Worm (Caenorhabditis elegans) whole organism, L4/young adult: ENCODE measurements around the gene atg-10.

ENCODE experiments used
- W03F9.2 ChIP-seq: fragments of 150-350 bp; optimal IDR thresholded peaks from 2 replicates; lab custom pipeline; 2014; ENCODE audit warnings: missing biosample characterization, missing genetic modification characterization
- dao-5 ChIP-seq: sonication (generic microtip); optimal IDR thresholded peaks from 2 replicates; lab custom pipeline; 2016; ENCODE audit warnings: missing genotype, missing genetic modification characterization, moderate library complexity, missing compliant biosample characterization
- him-1 ChIP-seq: sonication (generic microtip); optimal IDR thresholded peaks from 2 replicates; lab custom pipeline; 2016; ENCODE audit warnings: missing genotype, missing genetic modification reagents, missing genetic modification characterization, missing compliant biosample characterization

ce11 chrII:8683933-8684332, 25.0 kb downstream of the atg-10 start:
- TF ChIP-seq dao-5 (tag; lab: Kevin White, UChicago) (no peak), him-1 (tag; lab: Kevin White, UChicago) (peak; percentile 2), W03F9.2 (peak; percentile 72)
